Worm (Caenorhabditis elegans) whole organism, late embryonic: Measurements from ENCODE around the gene T14B1.1.
"Not testable (repeated sequence)": the region's sequence is repeated elsewhere in the genome, so short reads cannot be mapped to it uniquely, and the experiment has no call there.

Source experiments
- C08G9.2 ChIP-seq: sonication (generic microtip); optimal IDR thresholded peaks from 2 replicates; lab custom pipeline; 2016; ENCODE audit warnings: mild to moderate bottlenecking, missing genetic modification characterization, moderate library complexity, missing compliant biosample characterization
- C38D4.7 ChIP-seq: fragments of 200-800 bp; sonication (Bioruptor generic); optimal IDR thresholded peaks from 2 replicates; lab custom pipeline; 2018; ENCODE audit warnings: mild to moderate bottlenecking, missing genetic modification characterization, moderate library complexity, missing compliant biosample characterization
- F13H6.1 ChIP-seq: sonication (generic microtip); optimal IDR thresholded peaks from 2 replicates; lab custom pipeline; 2016; ENCODE audit warnings: missing genetic modification characterization, missing compliant biosample characterization
- K09A11.1 ChIP-seq: sonication (generic microtip); optimal IDR thresholded peaks from 2 replicates; lab custom pipeline; 2017; ENCODE audit warnings: antibody characterized with exemption, mild to moderate bottlenecking, missing genetic modification characterization, missing compliant biosample characterization; ENCODE audit not compliant: insufficient read depth
- T23F11.4 ChIP-seq: fragments of 200-800 bp; sonication (Bioruptor generic); optimal IDR thresholded peaks from 2 replicates; lab custom pipeline; 2018; ENCODE audit warnings: mild to moderate bottlenecking, missing genetic modification characterization, missing compliant biosample characterization
- Y22D7AL.16 ChIP-seq: sonication (generic microtip); optimal IDR thresholded peaks from 2 replicates; lab custom pipeline; 2016; ENCODE audit warnings: missing genetic modification characterization, missing compliant biosample characterization
- ahr-1 ChIP-seq: sonication (generic microtip); optimal IDR thresholded peaks from 2 replicates; lab custom pipeline; 2016; ENCODE audit warnings: missing genetic modification characterization, missing compliant biosample characterization
- ama-1 ChIP-seq: fragments of 150-350 bp; optimal IDR thresholded peaks from 2 replicates; lab custom pipeline; 2014
- ceh-14 ChIP-seq: sonication (generic microtip); optimal IDR thresholded peaks from 2 replicates; lab custom pipeline; 2016; ENCODE audit warnings: missing genotype, missing genetic modification characterization, missing compliant biosample characterization
- ceh-19 ChIP-seq: fragments of 200-800 bp; sonication (Bioruptor generic); optimal IDR thresholded peaks from 2 replicates; lab custom pipeline; 2018; ENCODE audit warnings: mild to moderate bottlenecking, missing genetic modification characterization, missing compliant biosample characterization
- ceh-30 ChIP-seq: fragments of 150-350 bp; optimal IDR thresholded peaks from 2 replicates; lab custom pipeline; 2014; ENCODE audit warnings: missing biosample characterization, missing genetic modification characterization
- ceh-48 ChIP-seq: sonication (generic microtip); optimal IDR thresholded peaks from 2 replicates; lab custom pipeline; 2016; ENCODE audit warnings: missing genetic modification characterization, inconsistent platforms, missing compliant biosample characterization
- ceh-6 ChIP-seq: fragments of 200-800 bp; sonication (Bioruptor generic); optimal IDR thresholded peaks from 2 replicates; lab custom pipeline; 2018; ENCODE audit warnings: mild to moderate bottlenecking, missing genetic modification characterization, missing compliant biosample characterization
- che-1 ChIP-seq: sonication (generic microtip); optimal IDR thresholded peaks from 2 replicates; lab custom pipeline; 2016; ENCODE audit warnings: mild to moderate bottlenecking, missing genetic modification characterization, missing compliant biosample characterization
- dmd-4 ChIP-seq: sonication (generic microtip); optimal IDR thresholded peaks from 2 replicates; lab custom pipeline; 2016; ENCODE audit warnings: borderline replicate concordance, missing genetic modification characterization, missing compliant biosample characterization
- elt-2 ChIP-seq: sonication (generic microtip); optimal IDR thresholded peaks from 2 replicates; lab custom pipeline; 2016; ENCODE audit warnings: missing genetic modification reagents, missing genetic modification characterization, missing compliant biosample characterization
- elt-4 ChIP-seq: sonication (generic microtip); optimal IDR thresholded peaks from 2 replicates; lab custom pipeline; 2016; ENCODE audit warnings: missing genetic modification characterization, missing compliant biosample characterization
- fkh-10 ChIP-seq: fragments of 150-350 bp; optimal IDR thresholded peaks from 2 replicates; lab custom pipeline; 2014; ENCODE audit warnings: missing biosample characterization, missing genetic modification reagents, missing genetic modification characterization
- fkh-6 ChIP-seq: sonication (generic microtip); optimal IDR thresholded peaks from 2 replicates; lab custom pipeline; 2016; ENCODE audit warnings: missing genetic modification characterization, missing compliant biosample characterization
- gmeb-2 ChIP-seq: sonication (generic microtip); optimal IDR thresholded peaks from 2 replicates; lab custom pipeline; 2016; ENCODE audit warnings: missing genetic modification characterization, inconsistent platforms, missing compliant biosample characterization
- hlh-13 ChIP-seq: fragments of 200-800 bp; sonication (Bioruptor generic); optimal IDR thresholded peaks from 2 replicates; lab custom pipeline; 2018; ENCODE audit warnings: mild to moderate bottlenecking, missing genetic modification characterization, missing compliant biosample characterization
- hlh-15 ChIP-seq: sonication (generic microtip); optimal IDR thresholded peaks from 2 replicates; lab custom pipeline; 2016; ENCODE audit warnings: missing genetic modification characterization, missing compliant biosample characterization
- lim-6 ChIP-seq: sonication (generic microtip); optimal IDR thresholded peaks from 2 replicates; lab custom pipeline; 2016; ENCODE audit warnings: missing genetic modification characterization, missing compliant biosample characterization
- lin-11 ChIP-seq: fragments of 200-800 bp; sonication (Bioruptor generic); optimal IDR thresholded peaks from 2 replicates; lab custom pipeline; 2018; ENCODE audit warnings: mild to moderate bottlenecking, missing genetic modification characterization, missing compliant biosample characterization
- madf-2 ChIP-seq: sonication (generic microtip); optimal IDR thresholded peaks from 2 replicates; lab custom pipeline; 2017; ENCODE audit warnings: missing genetic modification characterization, missing compliant biosample characterization
- nfya-1 ChIP-seq: sonication (generic microtip); optimal IDR thresholded peaks from 2 replicates; lab custom pipeline; 2017; ENCODE audit warnings: missing genetic modification characterization, mild to moderate bottlenecking, missing compliant biosample characterization, antibody characterized with exemption, moderate library complexity
- nhr-232 ChIP-seq: sonication (generic microtip); optimal IDR thresholded peaks from 2 replicates; lab custom pipeline; 2016; ENCODE audit warnings: missing genetic modification characterization, missing compliant biosample characterization
- odd-2 ChIP-seq: sonication (generic microtip); optimal IDR thresholded peaks from 2 replicates; lab custom pipeline; 2017; ENCODE audit warnings: antibody characterized with exemption, mild to moderate bottlenecking, missing genetic modification characterization, missing compliant biosample characterization
- pat-9 ChIP-seq: fragments of 200-800 bp; sonication (Bioruptor generic); optimal IDR thresholded peaks from 2 replicates; lab custom pipeline; 2018; ENCODE audit warnings: mild to moderate bottlenecking, missing genetic modification characterization, moderate library complexity, missing compliant biosample characterization
- pax-1 ChIP-seq: fragments of 150-350 bp; optimal IDR thresholded peaks from 2 replicates; lab custom pipeline; 2014; ENCODE audit warnings: missing biosample characterization, missing genetic modification characterization
- pha-4 ChIP-seq: fragments of 150-350 bp; optimal IDR thresholded peaks from 2 replicates; lab custom pipeline; 2018; ENCODE audit warnings: missing biosample characterization, missing genetic modification reagents, missing genetic modification characterization
- pqm-1 ChIP-seq: sonication (generic microtip); optimal IDR thresholded peaks from 2 replicates; lab custom pipeline; 2016; ENCODE audit warnings: missing genetic modification characterization, missing compliant biosample characterization
- rnt-1 ChIP-seq: sonication (generic microtip); optimal IDR thresholded peaks from 2 replicates; lab custom pipeline; 2016; ENCODE audit warnings: missing genetic modification characterization, missing compliant biosample characterization
- sdc-2 ChIP-seq: sonication (generic microtip); optimal IDR thresholded peaks from 2 replicates; lab custom pipeline; 2016; ENCODE audit warnings: missing genotype, missing genetic modification characterization, missing compliant biosample characterization
- sox-2 ChIP-seq: fragments of 200-800 bp; sonication (Bioruptor generic); IDR thresholded peaks from 2 replicates; pipeline ENCODE4 v1.3.6; 2022; ENCODE audit warnings: missing genetic modification reagents, missing genetic modification characterization, missing compliant biosample characterization
- sox-4 ChIP-seq: sonication (generic microtip); optimal IDR thresholded peaks from 2 replicates; lab custom pipeline; 2017; ENCODE audit warnings: mild to moderate bottlenecking, missing genetic modification characterization, inconsistent platforms, missing compliant biosample characterization
- syd-9 ChIP-seq: sonication (generic microtip); optimal IDR thresholded peaks from 2 replicates; lab custom pipeline; 2016; ENCODE audit warnings: mild to moderate bottlenecking, missing genetic modification characterization, moderate library complexity, missing compliant biosample characterization
- ttx-3 ChIP-seq: sonication (generic microtip); optimal IDR thresholded peaks from 2 replicates; lab custom pipeline; 2016; ENCODE audit warnings: missing genetic modification reagents, missing genetic modification characterization, missing compliant biosample characterization
- unc-3 ChIP-seq, 2 experiments: fragments of 200-800 bp in 1 of 2; sonication (Bioruptor generic) in 1 of 2; sonication (generic microtip) in 1 of 2; conservative IDR thresholded peaks in 1 of 2; optimal IDR thresholded peaks in 1 of 2; 2 replicates each; pipeline versions ENCODE4 v1.3.6 to Lab custom; 2016 to 2022; ENCODE audit warnings: missing compliant biosample characterization in 2 of 2, missing genetic modification characterization in 2 of 2, missing genetic modification reagents in 1 of 2
- unc-42 ChIP-seq: sonication (generic microtip); optimal IDR thresholded peaks from 2 replicates; lab custom pipeline; 2016; ENCODE audit warnings: missing genotype, missing genetic modification characterization, missing compliant biosample characterization
- ztf-16 ChIP-seq: sonication (generic microtip); optimal IDR thresholded peaks from 2 replicates; lab custom pipeline; 2017; ENCODE audit warnings: missing genetic modification characterization, missing compliant biosample characterization

The T14B1.1 gene

ce11 chrX:9629552-9629951 is 39.0 kb downstream of the T14B1.1 start:
- TF ChIP-seq odd-2 (tag; lab: Kevin White, UChicago) = no peak
- TF ChIP-seq fkh-6 (tag; lab: Kevin White, UChicago) = no peak
- no peak for TF ChIP-seq pax-1 (tag; lab: Kevin White, UChicago)
- TF ChIP-seq ztf-16 (tag; lab: Kevin White, UChicago) = no peak
- no peak for TF ChIP-seq fkh-10 (GFP tag; lab: Kevin White, UChicago)
- TF ChIP-seq ahr-1 (tag; lab: Kevin White, UChicago) = no peak
- no peak for TF ChIP-seq sdc-2 (tag; lab: Kevin White, UChicago)
- no peak for TF ChIP-seq dmd-4 (tag; lab: Kevin White, UChicago)
- TF ChIP-seq nfya-1 (tag; lab: Kevin White, UChicago) = no peak
- no peak for TF ChIP-seq rnt-1 (tag; lab: Kevin White, UChicago)
- no peak for TF ChIP-seq T23F11.4 (GFP tag; lab: Kevin White, UChicago)
- TF ChIP-seq pha-4 (tag; lab: Kevin White, UChicago) = no peak
- TF ChIP-seq F13H6.1 = no peak
- no peak for TF ChIP-seq pat-9
- TF ChIP-seq unc-42 (tag; lab: Kevin White, UChicago) = no peak
- TF ChIP-seq, all 69 proteins: peak for 0

ce11 chrX:9625824-9626223 is 42.7 kb downstream of the T14B1.1 start, which contains the start of gene F34H10.1:
Gene F34H10.1 (plus strand): TSS chrX:9626124.
- TF ChIP-seq hlh-13 (GFP tag; lab: Kevin White, UChicago); unc-3 (GFP tag; conservative IDR thresholded peaks at IDR 0.05; lab: Robert Waterston, UW); unc-3 (tag; optimal IDR thresholded peaks at IDR 0.05; lab: Kevin White, UChicago); ama-1 (lab: Kevin White, UChicago): not testable (repeated sequence)

- peak; percentile 5 for TF ChIP-seq madf-2
- no peak for TF ChIP-seq ceh-30 (tag; lab: Kevin White, UChicago)
- TF ChIP-seq ceh-19 (GFP tag; lab: Kevin White, UChicago) = peak; percentile 13
- TF ChIP-seq ceh-48 (tag; lab: Kevin White, UChicago) = peak; percentile 4
- peak; percentile 0 for TF ChIP-seq C08G9.2
- TF ChIP-seq syd-9 (tag; lab: Kevin White, UChicago) = peak; percentile 45
- TF ChIP-seq elt-4 = no peak
- peak; percentile 13 for TF ChIP-seq lin-11 (tag; lab: Kevin White, UChicago)
- peak; percentile 18 for TF ChIP-seq nhr-232 (tag; lab: Kevin White, UChicago)
- TF ChIP-seq pqm-1 (tag; lab: Kevin White, UChicago) = no peak
- peak; percentile 27 for TF ChIP-seq pat-9
- TF ChIP-seq T23F11.4 (GFP tag; lab: Kevin White, UChicago) = peak; percentile 11
- peak; percentile 19 for TF ChIP-seq hlh-15 (tag; lab: Kevin White, UChicago)
- peak; percentile 2 for TF ChIP-seq ceh-6 (GFP tag; lab: Kevin White, UChicago)
- TF ChIP-seq sdc-2 (tag; lab: Kevin White, UChicago) = peak; percentile 22
- peak; percentile 13 for TF ChIP-seq gmeb-2 (tag; lab: Kevin White, UChicago)
- TF ChIP-seq che-1 (tag; lab: Kevin White, UChicago) = peak; percentile 49
- TF ChIP-seq sox-4 (tag; lab: Kevin White, UChicago) = peak; percentile 16
- no peak for TF ChIP-seq lim-6
- TF ChIP-seq Y22D7AL.16 = peak; percentile 61
- no peak for TF ChIP-seq ceh-14 (tag; lab: Kevin White, UChicago)
- TF ChIP-seq K09A11.1 (tag; lab: Kevin White, UChicago) = no peak
- TF ChIP-seq ttx-3 (tag; lab: Kevin White, UChicago) = peak; percentile 31
- peak; percentile 54 for TF ChIP-seq elt-2 (tag; lab: Kevin White, UChicago)
- peak; percentile 38 for TF ChIP-seq C38D4.7 (GFP tag; lab: Kevin White, UChicago)
- peak; percentile 9; the same call in 1 of the 2 replicates for TF ChIP-seq sox-2 (GFP tag; lab: Robert Waterston, UW)
Observed at ce11 chrX:9622609-9623008, 45.9 kb downstream of the T14B1.1 start.
